Worm (Caenorhabditis elegans): ENCODE measurements around the gene F09E5.3.

DNA sequence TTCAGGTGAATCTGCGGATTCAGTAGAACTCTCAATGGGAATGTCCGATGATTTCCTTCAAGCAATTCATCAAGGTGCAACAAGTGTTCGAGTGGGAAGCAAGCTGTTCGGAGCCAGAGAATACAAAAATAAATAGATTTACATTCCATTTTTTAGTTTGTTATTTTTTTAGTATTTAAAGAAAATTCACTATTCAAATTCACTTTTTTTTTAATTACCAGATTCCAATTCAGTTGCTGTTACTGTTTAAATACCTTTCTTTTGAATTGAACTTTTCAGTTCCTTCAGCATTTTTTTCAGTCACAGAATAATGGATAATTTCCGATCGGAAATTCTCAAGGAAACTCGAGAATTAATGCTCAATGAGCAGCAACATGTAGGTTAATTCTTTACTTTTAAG lies 22.0 kb upstream of the F09E5.3 start, which contains the start of gene F09E5.7:
- TF ChIP-seq W03F9.2 (tag; optimal IDR thresholded peaks at IDR 0.05), result no peak
- no peak for TF ChIP-seq him-1 (tag; optimal IDR thresholded peaks at IDR 0.05)
- TF ChIP-seq dao-5 (tag; optimal IDR thresholded peaks at IDR 0.05), result no peak

All from whole organism, L4/young adult.